Fruit fly (Drosophila melanogaster): ENCODE data around the gene Brf.

Brf gene

dm6 chr3R:17394318-17395188 is 3.4 kb upstream of the Brf start, which contains the start of gene CREG (continued):
- TF ChIP-seq E2f1 (GFP tag; IDR thresholded peaks at IDR 0.05) = peak; percentile 29; the same call in 1 of the 2 replicates
- peak; percentile 92 for TF ChIP-seq CG18011 (GFP tag; optimal IDR thresholded peaks at IDR 0.05)
- peak; percentile 16 for TF ChIP-seq Oli (tag; optimal IDR thresholded peaks at IDR 0.05)
- peak; percentile 8 for TF ChIP-seq Max (GFP tag; optimal IDR thresholded peaks at IDR 0.05)
- peak; percentile 72; the same call in 2 of the 3 replicates for TF ChIP-seq CG17361 (GFP tag; IDR thresholded peaks at IDR 0.05)
- TF ChIP-seq CG9437 (GFP tag; optimal IDR thresholded peaks at IDR 0.05) = peak; percentile 47
- TF ChIP-seq CG10274 (GFP tag; optimal IDR thresholded peaks at IDR 0.05) = peak; percentile 1
- TF ChIP-seq otp (GFP tag; IDR thresholded peaks at IDR 0.05) = no peak
- no peak for TF ChIP-seq gfzf (GFP tag; optimal IDR thresholded peaks at IDR 0.05)
- TF ChIP-seq MESR4 (GFP tag; optimal IDR thresholded peaks at IDR 0.05) = no peak
- TF ChIP-seq CG14441 (GFP tag; IDR thresholded peaks at IDR 0.05) = no peak
- TF ChIP-seq CG6813 (GFP tag; optimal IDR thresholded peaks at IDR 0.05) = no peak
- no peak for TF ChIP-seq CG17328 (GFP tag; IDR thresholded peaks at IDR 0.05)
- TF ChIP-seq vfl (GFP tag; optimal IDR thresholded peaks at IDR 0.05) = no peak
- peak; percentile 40 for TF ChIP-seq ac (GFP tag; optimal IDR thresholded peaks at IDR 0.05)
- no peak for TF ChIP-seq Atf6 (GFP tag; IDR thresholded peaks at IDR 0.05)
- TF ChIP-seq Ets65A (GFP tag) = peak; percentile 2
- no peak for TF ChIP-seq CG13894 (tag; optimal IDR thresholded peaks at IDR 0.05)
- TF ChIP-seq CG31441 (GFP tag; IDR thresholded peaks at IDR 0.05) = peak; percentile 36; the same call in 1 of the 2 replicates
- peak; percentile 96 for TF ChIP-seq D19B (GFP tag; optimal IDR thresholded peaks at IDR 0.05)
- peak; percentile 24; the same call in 1 of the 2 replicates for TF ChIP-seq Xrp1 (GFP tag; IDR thresholded peaks at IDR 0.05)
- TF ChIP-seq YL-1 (GFP tag; optimal IDR thresholded peaks at IDR 0.05) = peak; percentile 32
- TF ChIP-seq CG7556 (GFP tag; optimal IDR thresholded peaks at IDR 0.05) = peak; percentile 28
- peak; percentile 11 for TF ChIP-seq CG2116 (GFP tag; optimal IDR thresholded peaks at IDR 0.05)
- 0 out of 2 replicates have a peak, but pooled peaks have one; percentile 18 for TF ChIP-seq ara (GFP tag; IDR thresholded peaks at IDR 0.05)
- TF ChIP-seq CG12659 (GFP tag; optimal IDR thresholded peaks at IDR 0.05) = peak; percentile 20
- no peak for TF ChIP-seq CG13296 (GFP tag; optimal IDR thresholded peaks at IDR 0.05)
- TF ChIP-seq Dp (GFP tag; optimal IDR thresholded peaks at IDR 0.05) = no peak
- peak; percentile 32; the same call in 1 of the 2 replicates for TF ChIP-seq MBD-R2 (GFP tag; IDR thresholded peaks at IDR 0.05)
- TF ChIP-seq CG9727 (GFP tag; optimal IDR thresholded peaks at IDR 0.05) = peak; percentile 59
- no peak for TF ChIP-seq CG8944 (GFP tag; optimal IDR thresholded peaks at IDR 0.05)
- TF ChIP-seq CG10267 (tag; optimal IDR thresholded peaks at IDR 0.05) = peak; percentile 20
- peak; percentile 46 for TF ChIP-seq CG12391 (tag; optimal IDR thresholded peaks at IDR 0.05)
- TF ChIP-seq zfh1 (GFP tag; IDR thresholded peaks at IDR 0.05) = 0 out of 3 replicates have a peak, but pooled peaks have one; percentile 38
- TF ChIP-seq Sox100B (GFP tag; optimal IDR thresholded peaks at IDR 0.05) = peak; percentile 52
- peak; percentile 17 for TF ChIP-seq CG10543 (GFP tag; optimal IDR thresholded peaks at IDR 0.05)
- TF ChIP-seq CG9215 (GFP tag; IDR thresholded peaks at IDR 0.05) = peak; percentile 91
- no peak for TF ChIP-seq disco-r (GFP tag; optimal IDR thresholded peaks at IDR 0.05)
- TF ChIP-seq CG2120 (GFP tag; optimal IDR thresholded peaks at IDR 0.05) = peak; percentile 34
- TF ChIP-seq CG18476 (GFP tag; optimal IDR thresholded peaks at IDR 0.05) = no peak
- TF ChIP-seq org-1 (GFP tag; optimal IDR thresholded peaks at IDR 0.05) = peak; percentile 6
- TF ChIP-seq Jarid2 (GFP tag; optimal IDR thresholded peaks at IDR 0.05) = no peak
- TF ChIP-seq CG14965 (GFP tag; optimal IDR thresholded peaks at IDR 0.05; ENCODE audit: borderline replicate concordance) = no peak
- peak; percentile 11 for TF ChIP-seq CG4424 (GFP tag; optimal IDR thresholded peaks at IDR 0.05)
- peak; percentile 11 for TF ChIP-seq CG2712 (tag; optimal IDR thresholded peaks at IDR 0.05)
- peak; percentile 47 for TF ChIP-seq nmo (GFP tag; optimal IDR thresholded peaks at IDR 0.05)
- peak; percentile 15 for TF ChIP-seq BtbVII (GFP tag; optimal IDR thresholded peaks at IDR 0.05)
- TF ChIP-seq CG8924 (tag; optimal IDR thresholded peaks at IDR 0.05) = peak; percentile 19
